Fruit fly (Drosophila melanogaster) Kc167 (cell line): ENCODE results near the gene InR.

ENCODE experiments used
- Myc ChIP-seq: fragments of >200 bp; optimal IDR thresholded peaks from 2 replicates; lab custom pipeline; 2017; ENCODE audit warnings: missing external identifiers
- Sin3A ChIP-seq: fragments of >200 bp; optimal IDR thresholded peaks from 2 replicates; lab custom pipeline; 2018; ENCODE audit warnings: missing external identifiers
- insv ChIP-seq: fragments of >200 bp; optimal IDR thresholded peaks from 3 replicates; lab custom pipeline; 2018; ENCODE audit warnings: missing external identifiers

dm6 chr3R:21548956-21549355 is 70.2 kb downstream of the InR start:
- TF ChIP-seq insv (lab: Kevin White, UChicago) (no peak), Sin3A (lab: Kevin White, UChicago) (no peak), Myc (lab: Kevin White, UChicago) (no peak)
